Fruit fly (Drosophila melanogaster) whole organism, embryonic: ENCODE data around the gene zyd.

Experiments
- CG10543 ChIP-seq: fragments of 200-800 bp; sonication (Bioruptor generic); optimal IDR thresholded peaks from 3 replicates; lab custom pipeline; 2017; ENCODE audit warnings: missing biosample characterization, mild to moderate bottlenecking, missing genetic modification characterization, moderate library complexity
- CG10565 ChIP-seq: fragments of 200-800 bp; sonication (Bioruptor generic); optimal IDR thresholded peaks from 3 replicates; lab custom pipeline; 2016; ENCODE audit warnings: missing biosample characterization, mild to moderate bottlenecking, missing genetic modification characterization
- CG12659 ChIP-seq: fragments of 200-800 bp; sonication (Bioruptor generic); optimal IDR thresholded peaks from 3 replicates; lab custom pipeline; 2017; ENCODE audit warnings: mild to moderate bottlenecking, missing biosample characterization, missing genetic modification reagents, missing genetic modification characterization
- CG13287 ChIP-seq: fragments of 200-800 bp; sonication (Bioruptor generic); IDR thresholded peaks from 2 replicates; pipeline ENCODE4 v1.3.6; 2022; ENCODE audit warnings: missing biosample characterization, missing genetic modification characterization; ENCODE audit not compliant: partially characterized antibody
- CG14014 ChIP-seq: fragments of 200-800 bp; sonication (Bioruptor generic); IDR thresholded peaks from 2 replicates; pipeline ENCODE4 v1.3.6; 2022; ENCODE audit warnings: missing biosample characterization, missing genetic modification characterization
- CG14441 ChIP-seq: fragments of 200-800 bp; sonication (Bioruptor generic); IDR thresholded peaks from 2 replicates; pipeline ENCODE4 v1.3.6; 2022; ENCODE audit warnings: missing biosample characterization, missing genetic modification characterization
- CG15514 ChIP-seq: fragments of 200-800 bp; sonication (Bioruptor generic); optimal IDR thresholded peaks from 3 replicates; lab custom pipeline; 2017; ENCODE audit warnings: missing biosample characterization, missing genetic modification characterization, mild to moderate bottlenecking, moderate library complexity, missing genetic modification reagents
- CG16863 ChIP-seq: fragments of 200-800 bp; sonication (Bioruptor generic); optimal IDR thresholded peaks from 3 replicates; lab custom pipeline; 2016; ENCODE audit warnings: missing biosample characterization, missing genetic modification characterization
- CG2678 ChIP-seq: fragments of 200-800 bp; sonication (Bioruptor generic); optimal IDR thresholded peaks from 3 replicates; lab custom pipeline; 2019; ENCODE audit warnings: missing biosample characterization, mild to moderate bottlenecking, missing genetic modification characterization, moderate library complexity
- CG31224 ChIP-seq: fragments of 200-800 bp; sonication (Bioruptor generic); IDR thresholded peaks from 2 replicates; pipeline ENCODE4 v1.3.6; 2022; ENCODE audit warnings: missing biosample characterization, missing genetic modification characterization
- CG33557 ChIP-seq: fragments of 200-800 bp; sonication (Bioruptor generic); optimal IDR thresholded peaks from 2 replicates; lab custom pipeline; 2019; ENCODE audit warnings: missing biosample characterization, mild to moderate bottlenecking, missing genetic modification characterization, moderate library complexity
- CG3407 ChIP-seq: fragments of 200-800 bp; sonication (Bioruptor generic); optimal IDR thresholded peaks from 2 replicates; lab custom pipeline; 2018; ENCODE audit warnings: missing biosample characterization, mild to moderate bottlenecking, missing genetic modification characterization
- CG6254 ChIP-seq: fragments of 200-800 bp; sonication (Bioruptor generic); optimal IDR thresholded peaks from 3 replicates; lab custom pipeline; 2017; ENCODE audit warnings: mild to moderate bottlenecking, missing biosample characterization, missing genetic modification reagents, missing genetic modification characterization
- CG7987 ChIP-seq: fragments of 200-800 bp; sonication (Bioruptor generic); optimal IDR thresholded peaks from 2 replicates; lab custom pipeline; 2018; ENCODE audit warnings: missing biosample characterization, mild to moderate bottlenecking, missing genetic modification characterization, moderate library complexity
- CG9437 ChIP-seq: fragments of 200-800 bp; sonication (Bioruptor generic); optimal IDR thresholded peaks from 2 replicates; lab custom pipeline; 2018; ENCODE audit warnings: missing biosample characterization, mild to moderate bottlenecking, missing genetic modification characterization
- CG9817 ChIP-seq: fragments of 200-800 bp; sonication (Bioruptor generic); optimal IDR thresholded peaks from 2 replicates; lab custom pipeline; 2018; ENCODE audit warnings: missing biosample characterization, mild to moderate bottlenecking, missing genetic modification characterization, moderate library complexity
- Chrac-16 ChIP-seq: fragments of 200-800 bp; sonication (Bioruptor generic); optimal IDR thresholded peaks from 3 replicates; lab custom pipeline; 2016; ENCODE audit warnings: missing biosample characterization, missing genetic modification characterization
- Fer1 ChIP-seq: fragments of 200-800 bp; sonication (Bioruptor generic); optimal IDR thresholded peaks from 2 replicates; lab custom pipeline; 2017; ENCODE audit warnings: missing biosample characterization, mild to moderate bottlenecking, missing genetic modification characterization
- HmgZ ChIP-seq: fragments of 200-800 bp; sonication (Bioruptor generic); optimal IDR thresholded peaks from 2 replicates; lab custom pipeline; 2018; ENCODE audit warnings: missing biosample characterization, mild to moderate bottlenecking, missing genetic modification characterization
- Hmr ChIP-seq: fragments of 200-800 bp; sonication (Bioruptor generic); optimal IDR thresholded peaks from 3 replicates; lab custom pipeline; 2017; ENCODE audit warnings: mild to moderate bottlenecking, missing biosample characterization, missing genetic modification reagents, missing genetic modification characterization
- Hr51 ChIP-seq, 2 experiments: fragments of 200-800 bp; sonication (Bioruptor generic); optimal IDR thresholded peaks; 2 replicates in 1 of 2; 3 replicates in 1 of 2; lab custom pipeline; 2016 to 2018; ENCODE audit warnings: missing biosample characterization in 2 of 2, missing genetic modification characterization in 2 of 2, mild to moderate bottlenecking in 1 of 2, moderate library complexity in 1 of 2
- Meics ChIP-seq: fragments of 200-800 bp; sonication (Bioruptor generic); optimal IDR thresholded peaks from 2 replicates; lab custom pipeline; 2017; ENCODE audit warnings: missing biosample characterization, mild to moderate bottlenecking, missing genetic modification characterization
- Nf-YC ChIP-seq: fragments of 200-800 bp; optimal IDR thresholded peaks from 3 replicates; lab custom pipeline; 2019; ENCODE audit warnings: missing biosample characterization, mild to moderate bottlenecking, missing genetic modification characterization, moderate library complexity
- NfI ChIP-seq: fragments of 200-800 bp; sonication (Bioruptor generic); optimal IDR thresholded peaks from 3 replicates; lab custom pipeline; 2018; ENCODE audit warnings: missing biosample characterization, mild to moderate bottlenecking, missing genetic modification characterization, moderate library complexity
- Pdp1 ChIP-seq, 2 experiments: fragments of 200-800 bp; sonication (Bioruptor generic); optimal IDR thresholded peaks; 3 replicates each; lab custom pipeline; 2016; ENCODE audit warnings: missing biosample characterization in 2 of 2, missing genetic modification characterization in 2 of 2, mild to moderate bottlenecking in 1 of 2, moderate library complexity in 1 of 2
- Xbp1 ChIP-seq: fragments of 200-800 bp; sonication (Bioruptor generic); optimal IDR thresholded peaks from 3 replicates; lab custom pipeline; 2016; ENCODE audit warnings: missing biosample characterization, mild to moderate bottlenecking, missing genetic modification characterization
- Xrp1 ChIP-seq: fragments of 200-800 bp; sonication (Bioruptor generic); IDR thresholded peaks from 2 replicates; pipeline ENCODE4 v1.3.6; 2022; ENCODE audit warnings: missing biosample characterization, missing genetic modification characterization
- cato ChIP-seq: fragments of 200-800 bp; sonication (Bioruptor generic); optimal IDR thresholded peaks from 2 replicates; lab custom pipeline; 2016; ENCODE audit warnings: missing biosample characterization, missing genetic modification characterization, borderline replicate concordance
- ci ChIP-seq: fragments of 200-800 bp; sonication (Bioruptor generic); IDR thresholded peaks from 3 replicates; pipeline ENCODE4 v1.3.6; 2022; ENCODE audit warnings: missing biosample characterization, missing genetic modification characterization
- dati ChIP-seq: fragments of 200-800 bp; sonication (Bioruptor generic); IDR thresholded peaks from 2 replicates; pipeline ENCODE4 v1.3.6; 2022; ENCODE audit warnings: missing biosample characterization, missing genetic modification characterization
- dm ChIP-seq: fragments of 200-800 bp; sonication (Bioruptor generic); optimal IDR thresholded peaks from 3 replicates; lab custom pipeline; 2016; ENCODE audit warnings: missing biosample characterization, missing genetic modification characterization
- dmrt99B ChIP-seq: fragments of 200-800 bp; sonication (Bioruptor generic); optimal IDR thresholded peaks from 2 replicates; lab custom pipeline; 2018; ENCODE audit warnings: missing biosample characterization, mild to moderate bottlenecking, missing genetic modification characterization, moderate library complexity
- en ChIP-seq: fragments of 200-800 bp; sonication (Bioruptor generic); optimal IDR thresholded peaks from 2 replicates; lab custom pipeline; 2016; ENCODE audit warnings: missing biosample characterization, missing genetic modification characterization
- gce ChIP-seq: fragments of 200-800 bp; sonication (Bioruptor generic); IDR thresholded peaks from 3 replicates; pipeline ENCODE4 v1.3.6; 2022; ENCODE audit warnings: missing biosample characterization, missing genetic modification characterization
- grn ChIP-seq: fragments of 200-800 bp; sonication (Bioruptor generic); optimal IDR thresholded peaks from 3 replicates; lab custom pipeline; 2017; ENCODE audit warnings: missing biosample characterization, missing genetic modification characterization
- hkb ChIP-seq, 2 experiments: fragments of 200-800 bp in 1 of 2; fragments of >200 bp in 1 of 2; sonication (Bioruptor generic) in 1 of 2; IDR thresholded peaks in 1 of 2; optimal IDR thresholded peaks in 1 of 2; 2 replicates each; pipeline versions ENCODE4 v1.3.6 to Lab custom; 2017 to 2022; ENCODE audit warnings: missing biosample characterization in 1 of 2, missing genetic modification characterization in 1 of 2
- lilli ChIP-seq: fragments of 200-800 bp; sonication (Bioruptor generic); optimal IDR thresholded peaks from 3 replicates; lab custom pipeline; 2016; ENCODE audit warnings: missing biosample characterization, missing genetic modification characterization
- mam ChIP-seq: fragments of 200-800 bp; sonication (Bioruptor generic); optimal IDR thresholded peaks from 3 replicates; lab custom pipeline; 2016; ENCODE audit warnings: missing biosample characterization, missing genetic modification characterization
- row ChIP-seq: fragments of 200-800 bp; sonication (Bioruptor generic); IDR thresholded peaks from 3 replicates; pipeline ENCODE4 v1.3.6; 2022; ENCODE audit warnings: missing biosample characterization, missing genetic modification characterization
- sens ChIP-seq: fragments of 200-800 bp; sonication (Bioruptor generic); peaks from one replicate; lab custom pipeline; 2016; ENCODE audit warnings: missing biosample characterization, missing genetic modification characterization
- sob ChIP-seq: fragments of 200-800 bp; sonication (Bioruptor generic); IDR thresholded peaks from 2 replicates; pipeline ENCODE4 v1.3.6; 2022; ENCODE audit warnings: missing biosample characterization, missing genetic modification characterization
- sqz ChIP-seq: fragments of 200-800 bp; sonication (Bioruptor generic); optimal IDR thresholded peaks from 3 replicates; lab custom pipeline; 2018; ENCODE audit warnings: missing biosample characterization, mild to moderate bottlenecking, missing genetic modification characterization
- sr ChIP-seq: fragments of 200-800 bp; sonication (Bioruptor generic); IDR thresholded peaks from 3 replicates; pipeline ENCODE4 v1.3.6; 2022; ENCODE audit warnings: missing biosample characterization, missing genetic modification characterization
- sug ChIP-seq: fragments of 200-800 bp; optimal IDR thresholded peaks from 2 replicates; lab custom pipeline; 2019; ENCODE audit warnings: missing biosample characterization, mild to moderate bottlenecking, missing genetic modification characterization, moderate library complexity
- tgo ChIP-seq: fragments of 200-800 bp; sonication (Bioruptor generic); IDR thresholded peaks from 3 replicates; pipeline ENCODE4 v1.3.6; 2022; ENCODE audit warnings: missing biosample characterization, missing genetic modification characterization
- tx ChIP-seq: fragments of 200-800 bp; sonication (Bioruptor generic); optimal IDR thresholded peaks from 2 replicates; lab custom pipeline; 2016; ENCODE audit warnings: missing biosample characterization, missing genetic modification characterization
- unc-4 ChIP-seq: fragments of 200-800 bp; sonication (Bioruptor generic); IDR thresholded peaks from 2 replicates; pipeline ENCODE4 v1.3.6; 2022; ENCODE audit warnings: missing biosample characterization, missing genetic modification characterization; ENCODE audit not compliant: partially characterized antibody
- unpg ChIP-seq: fragments of 200-800 bp; sonication (Bioruptor generic); optimal IDR thresholded peaks from 3 replicates; lab custom pipeline; 2018; ENCODE audit warnings: missing biosample characterization, mild to moderate bottlenecking, missing genetic modification characterization, moderate library complexity
- zfh2 ChIP-seq: fragments of 200-800 bp; sonication (Bioruptor generic); optimal IDR thresholded peaks from 2 replicates; lab custom pipeline; 2016; ENCODE audit warnings: missing biosample characterization, missing genetic modification characterization

Gene zyd

dm6 chrX:23010651-23011050, 12.0 kb upstream of the zyd start (continued):
- peak; percentile 5 for TF ChIP-seq Chrac-16 (GFP tag; lab: Kevin White, UChicago)
- TF ChIP-seq zfh2, result peak; percentile 22
- peak; percentile 16 to 75 for TF ChIP-seq Pdp1 (GFP tag; optimal IDR thresholded peaks at IDR 0.05; lab: Kevin White, UChicago)
- no peak for TF ChIP-seq en (GFP tag; lab: Kevin White, UChicago)
- peak; percentile 1 for TF ChIP-seq Xbp1 (GFP tag; lab: Kevin White, UChicago)
- TF ChIP-seq unpg, result peak; percentile 29
- TF ChIP-seq sob, result peak; percentile 33; the same call in 1 of the 2 replicates
- TF ChIP-seq unc-4 (GFP tag; lab: Robert Waterston, UW), result no peak
- TF ChIP-seq lilli, result peak; percentile 28
- TF ChIP-seq tgo, result peak; percentile 40; the same call in 2 of the 3 replicates
- peak; percentile 76 for TF ChIP-seq grn (GFP tag; lab: Kevin White, UChicago)
- TF ChIP-seq ci (GFP tag; lab: Robert Waterston, UW), result 0 out of 3 replicates have a peak, but pooled peaks have one; percentile 25
- no peak for TF ChIP-seq sr (GFP tag; lab: Robert Waterston, UW)
- TF ChIP-seq gce, result no peak
- TF ChIP-seq CG6254 (GFP tag; lab: Kevin White, UChicago), result no peak
- peak; percentile 27 for TF ChIP-seq CG15514 (GFP tag; lab: Kevin White, UChicago)
- TF ChIP-seq CG2678 (tag; lab: Kevin White, UChicago), result peak; percentile 54
- no peak for TF ChIP-seq dati
- TF ChIP-seq CG31224, result peak; percentile 41; the same call in 1 of the 2 replicates
- peak; percentile 86 for TF ChIP-seq row
- no peak for TF ChIP-seq CG3407 (GFP tag; lab: Kevin White, UChicago)
- peak; percentile 28 for TF ChIP-seq sens (GFP tag; lab: Kevin White, UChicago)
- TF ChIP-seq CG14441, result peak; percentile 62
- TF ChIP-seq sqz (GFP tag; lab: Kevin White, UChicago), result no peak
- peak in 1 of 2 experiments; percentile 26 for TF ChIP-seq Hr51 (GFP tag; optimal IDR thresholded peaks at IDR 0.05; lab: Kevin White, UChicago)
- peak; percentile 46 for TF ChIP-seq Meics (GFP tag; lab: Kevin White, UChicago)
- TF ChIP-seq sug, result peak; percentile 39
- no peak for TF ChIP-seq CG9437 (GFP tag; lab: Kevin White, UChicago)
- peak; percentile 22 for TF ChIP-seq dmrt99B (tag; lab: Kevin White, UChicago)
- no peak for TF ChIP-seq dm
- no peak for TF ChIP-seq CG7987
- TF ChIP-seq NfI (GFP tag; lab: Kevin White, UChicago), result no peak
- peak; percentile 30 for TF ChIP-seq CG12659
- 0 out of 2 replicates have a peak, but pooled peaks have one; percentile 43 for TF ChIP-seq CG14014 (GFP tag; lab: Robert Waterston, UW)
- TF ChIP-seq CG10543 (GFP tag; lab: Kevin White, UChicago), result peak; percentile 62
- no peak for TF ChIP-seq CG13287 (GFP tag; lab: Robert Waterston, UW)
- no peak for TF ChIP-seq CG33557 (GFP tag; lab: Kevin White, UChicago)
- peak; percentile 7 for TF ChIP-seq CG16863
- TF ChIP-seq Fer1 (GFP tag; lab: Kevin White, UChicago), result peak; percentile 56
- TF ChIP-seq CG10565, result no peak
- no peak for TF ChIP-seq cato
- peak; percentile 43 for TF ChIP-seq Hmr (GFP tag; lab: Kevin White, UChicago)
- no peak for TF ChIP-seq tx (GFP tag; lab: Kevin White, UChicago)
- no peak for TF ChIP-seq hkb (optimal IDR thresholded peaks at IDR 0.05; lab: Kevin White, UChicago)
- 0 out of 2 replicates have a peak, but pooled peaks have one; percentile 35 for TF ChIP-seq hkb (GFP tag; IDR thresholded peaks at IDR 0.05; lab: Robert Waterston, UW)
- TF ChIP-seq HmgZ, result peak; percentile 53
- 0 out of 2 replicates have a peak, but pooled peaks have one; percentile 11 for TF ChIP-seq Xrp1 (GFP tag; lab: Robert Waterston, UW)
- TF ChIP-seq mam (GFP tag; lab: Kevin White, UChicago), result peak; percentile 15
- peak; percentile 17 for TF ChIP-seq CG9817 (tag; lab: Kevin White, UChicago)
- peak; percentile 4 for TF ChIP-seq Nf-YC
